Fruit fly (Drosophila melanogaster) whole organism, embryonic: ENCODE data around the gene CG6569.

ENCODE experiments used
- Atf6 ChIP-seq: fragments of 200-800 bp; sonication (Bioruptor generic); IDR thresholded peaks from 2 replicates; pipeline ENCODE4 v1.3.6; 2022; ENCODE audit warnings: missing biosample characterization, missing genetic modification characterization
- CG11504 ChIP-seq: fragments of 200-800 bp; sonication (Bioruptor generic); optimal IDR thresholded peaks from 3 replicates; lab custom pipeline; 2019; ENCODE audit warnings: missing biosample characterization, mild to moderate bottlenecking, missing genetic modification characterization, moderate library complexity
- CG11695 ChIP-seq: fragments of 200-800 bp; sonication (Bioruptor generic); IDR thresholded peaks from 3 replicates; pipeline ENCODE4 v1.3.6; 2022; ENCODE audit warnings: missing biosample characterization, missing genetic modification characterization
- CG13424 ChIP-seq: fragments of 200-800 bp; sonication (Bioruptor generic); optimal IDR thresholded peaks from 2 replicates; lab custom pipeline; 2019; ENCODE audit warnings: missing biosample characterization, mild to moderate bottlenecking, missing genetic modification characterization, moderate library complexity
- CG14050 ChIP-seq: fragments of 200-800 bp; sonication (Bioruptor generic); IDR thresholded peaks from 3 replicates; pipeline ENCODE4 v1.3.6; 2022; ENCODE audit warnings: missing biosample characterization, missing genetic modification characterization
- CG17359 ChIP-seq: fragments of 200-800 bp; sonication (Bioruptor generic); optimal IDR thresholded peaks from 3 replicates; lab custom pipeline; 2018; ENCODE audit warnings: missing biosample characterization, mild to moderate bottlenecking, missing genetic modification characterization, moderate library complexity
- CG17802 ChIP-seq: fragments of 200-800 bp; sonication (Bioruptor generic); optimal IDR thresholded peaks from 2 replicates; lab custom pipeline; 2018; ENCODE audit warnings: missing biosample characterization, mild to moderate bottlenecking, missing genetic modification characterization, moderate library complexity
- CG1832 ChIP-seq: fragments of 200-800 bp; sonication (Bioruptor generic); optimal IDR thresholded peaks from 2 replicates; lab custom pipeline; 2017; ENCODE audit warnings: missing biosample characterization, mild to moderate bottlenecking, missing genetic modification characterization, inconsistent platforms
- CG18476 ChIP-seq: fragments of 200-800 bp; sonication (Bioruptor generic); optimal IDR thresholded peaks from 2 replicates; lab custom pipeline; 2016; ENCODE audit warnings: missing biosample characterization, mild to moderate bottlenecking, missing genetic modification characterization
- CG2199 ChIP-seq: fragments of 200-800 bp; sonication (Bioruptor generic); IDR thresholded peaks from 3 replicates; pipeline ENCODE4 v1.3.6; 2022; ENCODE audit warnings: missing biosample characterization, missing genetic modification characterization
- CG32772 ChIP-seq: fragments of 200-800 bp; sonication (Bioruptor generic); IDR thresholded peaks from 2 replicates; pipeline ENCODE4 v1.3.6; 2022; ENCODE audit warnings: missing biosample characterization, missing genetic modification characterization
- CG3838 ChIP-seq: fragments of 200-800 bp; sonication (Bioruptor generic); optimal IDR thresholded peaks from 3 replicates; lab custom pipeline; 2016; ENCODE audit warnings: missing biosample characterization, missing genetic modification characterization
- CG7372 ChIP-seq: fragments of 200-800 bp; sonication (Bioruptor generic); IDR thresholded peaks from 2 replicates; pipeline ENCODE4 v1.3.6; 2022; ENCODE audit warnings: missing biosample characterization, missing genetic modification characterization
- CG8924 ChIP-seq: fragments of 200-800 bp; optimal IDR thresholded peaks from 3 replicates; lab custom pipeline; 2019; ENCODE audit warnings: missing biosample characterization, mild to moderate bottlenecking, missing genetic modification characterization, moderate library complexity
- CG9817 ChIP-seq: fragments of 200-800 bp; sonication (Bioruptor generic); optimal IDR thresholded peaks from 2 replicates; lab custom pipeline; 2018; ENCODE audit warnings: missing biosample characterization, mild to moderate bottlenecking, missing genetic modification characterization, moderate library complexity
- Dad ChIP-seq: fragments of 200-800 bp; sonication (Bioruptor generic); optimal IDR thresholded peaks from 3 replicates; lab custom pipeline; 2016; ENCODE audit warnings: missing biosample characterization, missing genetic modification characterization
- Dbx ChIP-seq: fragments of 200-800 bp; sonication (Bioruptor generic); IDR thresholded peaks from 3 replicates; pipeline ENCODE4 v1.3.6; 2022; ENCODE audit warnings: missing biosample characterization, missing genetic modification characterization
- Eip74EF ChIP-seq, 2 experiments: fragments of 200-800 bp in 1 of 2; fragments of >200 bp in 1 of 2; sonication (Bioruptor generic) in 1 of 2; optimal IDR thresholded peaks; 2 replicates each; lab custom pipeline; 2017 to 2019; ENCODE audit warnings: missing biosample characterization in 2 of 2, missing genetic modification characterization in 2 of 2, mild to moderate bottlenecking in 1 of 2, moderate library complexity in 1 of 2
- Ets65A ChIP-seq: fragments of 200-800 bp; sonication (Bioruptor generic); peaks from one replicate; lab custom pipeline; 2016; ENCODE audit warnings: missing biosample characterization, missing genetic modification characterization
- Fer1 ChIP-seq: fragments of 200-800 bp; sonication (Bioruptor generic); optimal IDR thresholded peaks from 2 replicates; lab custom pipeline; 2017; ENCODE audit warnings: missing biosample characterization, mild to moderate bottlenecking, missing genetic modification characterization
- Fer3 ChIP-seq: fragments of 200-800 bp; sonication (Bioruptor generic); optimal IDR thresholded peaks from 2 replicates; lab custom pipeline; 2018; ENCODE audit warnings: missing biosample characterization, mild to moderate bottlenecking, missing genetic modification characterization, moderate library complexity
- Hey ChIP-seq: fragments of 200-800 bp; sonication (Bioruptor generic); optimal IDR thresholded peaks from 3 replicates; lab custom pipeline; 2018; ENCODE audit warnings: missing biosample characterization, mild to moderate bottlenecking, missing genetic modification characterization
- HmgZ ChIP-seq: fragments of 200-800 bp; sonication (Bioruptor generic); optimal IDR thresholded peaks from 2 replicates; lab custom pipeline; 2018; ENCODE audit warnings: missing biosample characterization, mild to moderate bottlenecking, missing genetic modification characterization
- Spps ChIP-seq: fragments of 200-800 bp; sonication (Bioruptor generic); optimal IDR thresholded peaks from 2 replicates; lab custom pipeline; 2018; ENCODE audit warnings: missing biosample characterization, mild to moderate bottlenecking, missing genetic modification characterization
- Xbp1 ChIP-seq: fragments of 200-800 bp; sonication (Bioruptor generic); optimal IDR thresholded peaks from 3 replicates; lab custom pipeline; 2016; ENCODE audit warnings: missing biosample characterization, mild to moderate bottlenecking, missing genetic modification characterization
- ab ChIP-seq: fragments of 200-800 bp; sonication (Bioruptor generic); optimal IDR thresholded peaks from 2 replicates; lab custom pipeline; 2016; ENCODE audit warnings: missing biosample characterization, missing genetic modification characterization
- bcd ChIP-seq: fragments of 200-800 bp; sonication (Bioruptor generic); optimal IDR thresholded peaks from 2 replicates; lab custom pipeline; 2017; ENCODE audit warnings: missing biosample characterization, mild to moderate bottlenecking, missing genetic modification characterization
- corto ChIP-seq: fragments of 200-800 bp; sonication (Bioruptor generic); optimal IDR thresholded peaks from 2 replicates; lab custom pipeline; 2016; ENCODE audit warnings: missing biosample characterization, mild to moderate bottlenecking, missing genetic modification characterization, moderate library complexity
- cwo ChIP-seq: fragments of 200-800 bp; sonication (Bioruptor generic); optimal IDR thresholded peaks from 3 replicates; lab custom pipeline; 2017; ENCODE audit warnings: missing biosample characterization, missing genetic modification characterization, mild to moderate bottlenecking, moderate library complexity, missing genetic modification reagents
- dati ChIP-seq: fragments of 200-800 bp; sonication (Bioruptor generic); IDR thresholded peaks from 2 replicates; pipeline ENCODE4 v1.3.6; 2022; ENCODE audit warnings: missing biosample characterization, missing genetic modification characterization
- dpn ChIP-seq, 2 experiments: fragments of 200-800 bp; sonication (Bioruptor generic); optimal IDR thresholded peaks; 3 replicates each; lab custom pipeline; 2016; ENCODE audit warnings: missing biosample characterization in 2 of 2, missing genetic modification characterization in 2 of 2
- esg ChIP-seq: fragments of 200-800 bp; sonication (Bioruptor generic); conservative IDR thresholded peaks from 2 replicates; pipeline ENCODE4 v1.3.6; 2022; ENCODE audit warnings: missing biosample characterization, missing genetic modification characterization
- eve ChIP-seq, 2 experiments: fragments of >200 bp; optimal IDR thresholded peaks; 2 replicates each; lab custom pipeline; 2017; ENCODE audit warnings: missing biosample characterization in 2 of 2, missing genetic modification characterization in 2 of 2
- fd3F ChIP-seq: fragments of 200-800 bp; sonication (Bioruptor generic); optimal IDR thresholded peaks from 2 replicates; lab custom pipeline; 2018; ENCODE audit warnings: missing biosample characterization, mild to moderate bottlenecking, missing genetic modification characterization, moderate library complexity
- kah ChIP-seq: fragments of 200-800 bp; sonication (Bioruptor generic); optimal IDR thresholded peaks from 2 replicates; lab custom pipeline; 2018; ENCODE audit warnings: missing biosample characterization, mild to moderate bottlenecking, missing genetic modification characterization
- kni ChIP-seq: fragments of 200-800 bp; sonication (Bioruptor generic); optimal IDR thresholded peaks from 3 replicates; lab custom pipeline; 2017; ENCODE audit warnings: mild to moderate bottlenecking, missing biosample characterization, missing genetic modification reagents, missing genetic modification characterization
- knrl ChIP-seq: fragments of 200-800 bp; sonication (Bioruptor generic); IDR thresholded peaks from 3 replicates; pipeline ENCODE4 v1.3.6; 2022; ENCODE audit warnings: missing biosample characterization, missing genetic modification characterization; ENCODE audit not compliant: partially characterized antibody
- lilli ChIP-seq: fragments of 200-800 bp; sonication (Bioruptor generic); optimal IDR thresholded peaks from 3 replicates; lab custom pipeline; 2016; ENCODE audit warnings: missing biosample characterization, missing genetic modification characterization
- mam ChIP-seq: fragments of 200-800 bp; sonication (Bioruptor generic); optimal IDR thresholded peaks from 3 replicates; lab custom pipeline; 2016; ENCODE audit warnings: missing biosample characterization, missing genetic modification characterization
- mirr ChIP-seq: fragments of 200-800 bp; sonication (Bioruptor generic); optimal IDR thresholded peaks from 3 replicates; lab custom pipeline; 2018; ENCODE audit warnings: missing biosample characterization, mild to moderate bottlenecking, missing genetic modification characterization
- nmo ChIP-seq: fragments of 200-800 bp; sonication (Bioruptor generic); optimal IDR thresholded peaks from 2 replicates; lab custom pipeline; 2018; ENCODE audit warnings: missing biosample characterization, mild to moderate bottlenecking, missing genetic modification characterization, moderate library complexity
- odd ChIP-seq: fragments of 200-800 bp; sonication (Bioruptor generic); optimal IDR thresholded peaks from 2 replicates; lab custom pipeline; 2017; ENCODE audit warnings: missing biosample characterization, mild to moderate bottlenecking, missing genetic modification characterization
- prd ChIP-seq, 3 experiments: fragments of >200 bp in 2 of 3; fragments of 200-800 bp in 1 of 3; sonication (Bioruptor generic) in 1 of 3; optimal IDR thresholded peaks in 2 of 3; IDR thresholded peaks in 1 of 3; 2 replicates in 2 of 3; 3 replicates in 1 of 3; pipeline versions ENCODE4 v1.3.6 to Lab custom; 2017 to 2022; ENCODE audit warnings: missing biosample characterization in 1 of 3, missing genetic modification characterization in 1 of 3
- ranshi ChIP-seq: fragments of 200-800 bp; sonication (Bioruptor generic); IDR thresholded peaks from 2 replicates; pipeline ENCODE4 v1.3.6; 2022; ENCODE audit warnings: missing biosample characterization, missing genetic modification characterization
- sim ChIP-seq: fragments of 200-800 bp; sonication (Bioruptor generic); IDR thresholded peaks from 2 replicates; pipeline ENCODE4 v1.3.6; 2022; ENCODE audit warnings: missing biosample characterization, missing genetic modification characterization
- tap ChIP-seq: fragments of 200-800 bp; optimal IDR thresholded peaks from 3 replicates; lab custom pipeline; 2019; ENCODE audit warnings: missing biosample characterization, mild to moderate bottlenecking, missing genetic modification characterization, moderate library complexity
- yki ChIP-seq: fragments of >200 bp; optimal IDR thresholded peaks from 3 replicates; lab custom pipeline; 2018
- z ChIP-seq: fragments of 200-800 bp; sonication (Bioruptor generic); IDR thresholded peaks from 3 replicates; pipeline ENCODE4 v1.3.6; 2022; ENCODE audit warnings: missing biosample characterization, missing genetic modification characterization
- zfh2 ChIP-seq: fragments of 200-800 bp; sonication (Bioruptor generic); optimal IDR thresholded peaks from 2 replicates; lab custom pipeline; 2016; ENCODE audit warnings: missing biosample characterization, missing genetic modification characterization

The CG6569 gene

DNA sequence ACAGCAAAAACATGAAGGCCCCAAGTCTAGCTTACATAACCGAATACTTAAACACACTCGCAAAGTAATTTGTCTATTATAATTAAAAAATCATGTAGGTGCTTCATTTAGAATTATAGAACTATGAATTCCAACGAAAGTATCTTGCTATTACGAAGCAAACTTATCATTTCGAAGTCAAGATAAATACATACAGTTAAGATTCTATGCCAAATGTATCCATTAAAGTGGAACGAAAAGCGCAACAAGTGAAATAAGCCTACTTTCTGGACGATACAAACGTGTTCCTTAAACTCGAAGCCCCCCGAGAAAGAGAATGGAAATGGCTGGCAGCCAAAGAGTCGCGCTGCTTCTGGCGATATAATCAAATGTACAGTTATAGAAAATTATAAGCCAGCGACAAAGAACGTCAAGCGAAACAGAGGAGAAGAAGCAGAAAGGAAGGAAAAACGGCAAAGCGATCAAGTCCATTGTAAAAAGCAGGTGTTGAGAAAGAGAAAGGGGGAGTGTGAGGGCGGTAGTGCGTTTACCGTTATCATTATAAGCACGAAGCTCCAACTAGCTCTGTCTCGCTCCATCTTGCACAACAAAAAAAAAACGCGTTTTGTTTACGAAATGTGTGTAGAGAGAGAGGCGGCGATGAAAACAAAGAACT is 15.0 kb downstream of the CG6569 start (continued):
- TF ChIP-seq CG32772 (GFP tag; lab: Robert Waterston, UW) (no peak), Fer1 (GFP tag; lab: Kevin White, UChicago) (peak; percentile 23), fd3F (GFP tag; lab: Kevin White, UChicago) (peak; percentile 31), Dad (GFP tag; lab: Kevin White, UChicago) (no peak), odd (no peak), z (GFP tag; lab: Robert Waterston, UW) (0 out of 3 replicates have a peak, but pooled peaks have one; percentile 26), ranshi (no peak), corto (GFP tag; lab: Kevin White, UChicago) (no peak), mirr (no peak), CG13424 (tag; lab: Kevin White, UChicago) (peak; percentile 20), CG3838 (GFP tag; lab: Kevin White, UChicago) (peak; percentile 17), esg (GFP tag; lab: Robert Waterston, UW) (no peak; the same call in 1 of the 2 replicates), knrl (GFP tag; lab: Robert Waterston, UW) (no peak), nmo (peak; percentile 15), dati (no peak), CG18476 (GFP tag; lab: Kevin White, UChicago) (peak; percentile 6), tap (tag; lab: Kevin White, UChicago) (peak; percentile 28), sim (GFP tag; lab: Robert Waterston, UW) (no peak), bcd (peak; percentile 18), Ets65A (GFP tag; lab: Kevin White, UChicago) (peak; percentile 20), Xbp1 (GFP tag; lab: Kevin White, UChicago) (no peak), dpn (GFP tag; optimal IDR thresholded peaks at IDR 0.05; lab: Kevin White, UChicago) (peak in 1 of 2 experiments; percentile 4), CG11695 (GFP tag; lab: Robert Waterston, UW) (peak; percentile 56; the same call in 1 of the 3 replicates), CG9817 (tag; lab: Kevin White, UChicago) (peak; percentile 50), prd (optimal IDR thresholded peaks at IDR 0.05; lab: Kevin White, UChicago) (no peak), prd (GFP tag; IDR thresholded peaks at IDR 0.05; lab: Robert Waterston, UW) (no peak), mam (GFP tag; lab: Kevin White, UChicago) (peak; percentile 37), Eip74EF (GFP tag; optimal IDR thresholded peaks at IDR 0.05; lab: Kevin White, UChicago) (peak in 1 of 2 experiments; percentile 9), yki (lab: Kevin White, UChicago) (no peak), cwo (GFP tag; lab: Kevin White, UChicago) (peak; percentile 5), CG17802 (no peak), Spps (tag; lab: Kevin White, UChicago) (no peak), HmgZ (tag; lab: Kevin White, UChicago) (no peak), CG11504 (tag; lab: Kevin White, UChicago) (peak; percentile 57), Hey (tag; lab: Kevin White, UChicago) (no peak), CG1832 (GFP tag; lab: Kevin White, UChicago) (no peak), kah (no peak), CG17359 (tag; lab: Kevin White, UChicago) (peak; percentile 10), zfh2 (GFP tag; lab: Kevin White, UChicago) (peak; percentile 53), ab (GFP tag; lab: Kevin White, UChicago) (no peak), kni (GFP tag; lab: Kevin White, UChicago) (peak; percentile 63), Dbx (GFP tag; lab: Robert Waterston, UW) (no peak), eve (GFP tag; optimal IDR thresholded peaks at IDR 0.05; lab: Kevin White, UChicago) (peak in 1 of 2 experiments; percentile 9), CG14050 (GFP tag; lab: Robert Waterston, UW) (no peak), CG7372 (no peak), CG2199 (GFP tag; lab: Robert Waterston, UW) (peak; percentile 68; the same call in 2 of the 3 replicates), Fer3 (peak; percentile 39), Atf6 (GFP tag; lab: Robert Waterston, UW) (peak; percentile 59; the same call in 1 of the 2 replicates), CG8924 (tag; lab: Kevin White, UChicago) (peak; percentile 27), lilli (GFP tag; lab: Kevin White, UChicago) (peak; percentile 53)
